Worm (Caenorhabditis elegans): ENCODE measurements around the gene T23F2.4.

DNA sequence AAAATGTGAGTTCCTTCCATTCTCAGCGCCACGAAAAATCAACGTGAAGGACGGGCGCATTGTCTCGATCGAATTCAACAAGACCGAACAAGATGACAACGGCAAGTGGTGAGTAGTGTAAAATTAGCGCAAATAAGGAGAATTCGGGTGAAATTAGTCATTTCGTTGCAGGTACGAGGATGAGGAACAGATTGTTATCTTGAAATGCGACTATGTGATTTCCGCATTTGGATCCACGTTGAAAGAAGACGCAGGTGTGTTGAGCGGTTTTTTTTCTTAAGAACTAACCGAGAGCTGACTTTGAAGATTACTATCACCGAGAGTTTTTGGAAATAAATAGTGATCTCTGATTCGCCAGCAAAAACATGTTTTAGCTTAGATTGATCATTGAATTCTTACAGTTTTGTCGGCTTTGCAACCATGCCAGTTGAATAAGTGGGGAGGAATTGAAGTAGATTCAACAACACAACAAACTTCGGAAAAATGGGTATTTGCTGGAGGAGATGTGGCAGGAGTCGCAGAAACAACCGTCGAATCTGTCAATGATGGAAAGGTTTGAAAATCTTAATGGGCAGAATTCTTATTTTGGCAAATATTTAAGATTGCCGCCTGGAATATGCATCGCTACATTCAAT lies 44.7 kb downstream of the T23F2.4 start:
- TF ChIP-seq mcd-1 (GFP tag; IDR thresholded peaks at IDR 0.05), result no peak
- no peak for TF ChIP-seq pha-4 (tag; optimal IDR thresholded peaks at IDR 0.05)
